In genomic region chrX:5690651-5691379, dm6 we compare ENCODE assay signal across 5 fruit fly cellular contexts.
TF ChIP-seq lines count a peak whose summit lies in the region.

No protein-coding gene starts in this region.

- no peak for TF ChIP-seq CTCF in whole organism, embryonic (GFP tag; optimal IDR thresholded peaks at IDR 0.05; lab: Kevin White, UChicago)

TF ChIP-seq in whole organism, adult, 20 proteins besides CTCF, POLR2A, EP300 and RAD21:
- TF ChIP-seq Mnt (GFP tag; optimal IDR thresholded peaks at IDR 0.05; lab: Kevin White, UChicago) (peak; percentile 13), bab1 (GFP tag; optimal IDR thresholded peaks at IDR 0.05; lab: Kevin White, UChicago) (peak; percentile 22), Hr96 (GFP tag; optimal IDR thresholded peaks at IDR 0.05; lab: Kevin White, UChicago) (no peak)

TF ChIP-seq in whole organism, embryonic, 481 proteins besides CTCF, POLR2A, EP300 and RAD21 (continues in another document):
- TF ChIP-seq CG15479 (GFP tag; optimal IDR thresholded peaks at IDR 0.05; lab: Kevin White, UChicago), result no peak
- TF ChIP-seq Scr (GFP tag; IDR thresholded peaks at IDR 0.05; lab: Robert Waterston, UW; ENCODE audit: partially characterized antibody), result 0 out of 2 replicates have a peak, but pooled peaks have one; percentile 24
- TF ChIP-seq CG34224 (GFP tag; IDR thresholded peaks at IDR 0.05; lab: Robert Waterston, UW; ENCODE audit: partially characterized antibody), result peak; percentile 38; the same call in 1 of the 3 replicates
- TF ChIP-seq CG14860 (GFP tag; IDR thresholded peaks at IDR 0.05; lab: Robert Waterston, UW; ENCODE audit: partially characterized antibody), result peak; percentile 18; the same call in 1 of the 3 replicates
- TF ChIP-seq pzg (GFP tag; optimal IDR thresholded peaks at IDR 0.05; lab: Kevin White, UChicago), result peak; percentile 20
- no peak for TF ChIP-seq CG12104 (GFP tag; optimal IDR thresholded peaks at IDR 0.05; lab: Kevin White, UChicago)
- peak; percentile 63 for TF ChIP-seq BEAF-32 (GFP tag; optimal IDR thresholded peaks at IDR 0.05; lab: Kevin White, UChicago)
- TF ChIP-seq inv (GFP tag; IDR thresholded peaks at IDR 0.05; lab: Robert Waterston, UW; ENCODE audit: partially characterized antibody), result 0 out of 2 replicates have a peak, but pooled peaks have one; percentile 22
- TF ChIP-seq Fer1 (GFP tag; optimal IDR thresholded peaks at IDR 0.05; lab: Kevin White, UChicago), result no peak
- no peak for TF ChIP-seq CG12299 (tag; optimal IDR thresholded peaks at IDR 0.05; lab: Kevin White, UChicago)
- peak; percentile 64 for TF ChIP-seq Dref (GFP tag; IDR thresholded peaks at IDR 0.05; lab: Robert Waterston, UW)
- TF ChIP-seq Med (GFP tag; lab: Kevin White, UChicago), result peak; percentile 67
- peak; percentile 80 for TF ChIP-seq CG4707 (GFP tag; optimal IDR thresholded peaks at IDR 0.05; lab: Kevin White, UChicago)
- peak in 1 of 2 experiments; percentile 5 for TF ChIP-seq Pdp1 (GFP tag; optimal IDR thresholded peaks at IDR 0.05; lab: Kevin White, UChicago)
- peak; percentile 46; the same call in 1 of the 3 replicates for TF ChIP-seq CG7963 (GFP tag; IDR thresholded peaks at IDR 0.05; lab: Robert Waterston, UW; ENCODE audit: partially characterized antibody)
- TF ChIP-seq Atf3 (GFP tag; optimal IDR thresholded peaks at IDR 0.05; lab: Kevin White, UChicago), result no peak
- TF ChIP-seq da (GFP tag; optimal IDR thresholded peaks at IDR 0.05; lab: Kevin White, UChicago), result no peak
- peak; percentile 55 for TF ChIP-seq row (GFP tag; IDR thresholded peaks at IDR 0.05; lab: Robert Waterston, UW)
- no peak for TF ChIP-seq Doc2 (GFP tag; IDR thresholded peaks at IDR 0.05; lab: Robert Waterston, UW)
- TF ChIP-seq corto (GFP tag; optimal IDR thresholded peaks at IDR 0.05; lab: Kevin White, UChicago), result no peak

TF ChIP-seq in whole organism, prepupa, 60 proteins besides CTCF, POLR2A, EP300 and RAD21:
- TF ChIP-seq Eip75B (GFP tag; optimal IDR thresholded peaks at IDR 0.05; lab: Kevin White, UChicago), result no peak
- 0 out of 2 replicates have a peak, but pooled peaks have one; percentile 24 for TF ChIP-seq CG15336 (GFP tag; IDR thresholded peaks at IDR 0.05; lab: Robert Waterston, UW)
- TF ChIP-seq CG11902 (GFP tag; optimal IDR thresholded peaks at IDR 0.05; lab: Kevin White, UChicago), result no peak
- TF ChIP-seq ss (GFP tag; optimal IDR thresholded peaks at IDR 0.05; lab: Kevin White, UChicago), result peak in 1 of 2 experiments; percentile 1
- TF ChIP-seq lz (GFP tag; optimal IDR thresholded peaks at IDR 0.05; lab: Kevin White, UChicago), result no peak
- peak; percentile 51 for TF ChIP-seq svp (GFP tag; lab: Kevin White, UChicago)
- peak; percentile 37 for TF ChIP-seq CG32006 (GFP tag; optimal IDR thresholded peaks at IDR 0.05; lab: Kevin White, UChicago)
- TF ChIP-seq Eip78C (GFP tag; lab: Kevin White, UChicago), result peak; percentile 78
- peak; percentile 6 for TF ChIP-seq CG16779 (tag; optimal IDR thresholded peaks at IDR 0.05; lab: Kevin White, UChicago)
- peak; percentile 5 for TF ChIP-seq CG6808 (GFP tag; optimal IDR thresholded peaks at IDR 0.05; lab: Kevin White, UChicago)

TF ChIP-seq in whole organism, pupa, 21 proteins besides CTCF, POLR2A, EP300 and RAD21:
- TF ChIP-seq CG10348 (GFP tag; IDR thresholded peaks at IDR 0.05; lab: Robert Waterston, UW) (no peak), CG17806 (tag; optimal IDR thresholded peaks at IDR 0.05; lab: Kevin White, UChicago) (no peak), CG8301 (tag; optimal IDR thresholded peaks at IDR 0.05; lab: Kevin White, UChicago) (peak; percentile 10), CG14655 (GFP tag; optimal IDR thresholded peaks at IDR 0.05; lab: Kevin White, UChicago) (no peak), Snoo (tag; optimal IDR thresholded peaks at IDR 0.05; lab: Kevin White, UChicago) (no peak), CG15710 (tag; optimal IDR thresholded peaks at IDR 0.05; lab: Kevin White, UChicago) (no peak), CG13204 (GFP tag; optimal IDR thresholded peaks at IDR 0.05; lab: Kevin White, UChicago) (no peak), CG12605 (GFP tag; IDR thresholded peaks at IDR 0.05; lab: Robert Waterston, UW) (no peak), fd96Ca (GFP tag; IDR thresholded peaks at IDR 0.05; lab: Robert Waterston, UW) (peak; percentile 40; the same call in 1 of the 3 replicates), rn (GFP tag; IDR thresholded peaks at IDR 0.05; lab: Robert Waterston, UW) (no peak), CG4496 (GFP tag; IDR thresholded peaks at IDR 0.05; lab: Robert Waterston, UW) (peak; percentile 11; the same call in 1 of the 3 replicates)

TF ChIP-seq in whole organism, wandering third instar larva, 38 proteins besides CTCF, POLR2A, EP300 and RAD21:
- no peak for TF ChIP-seq dl (GFP tag; optimal IDR thresholded peaks at IDR 0.05; lab: Kevin White, UChicago; ENCODE audit: insufficient read depth in 1 of 2, partially characterized antibody in 2 of 2)
- TF ChIP-seq woc (GFP tag; optimal IDR thresholded peaks at IDR 0.05; lab: Kevin White, UChicago), result peak; percentile 16
- no peak for TF ChIP-seq CG9705 (GFP tag; optimal IDR thresholded peaks at IDR 0.05; lab: Kevin White, UChicago)
- no peak for TF ChIP-seq GATAd (GFP tag; optimal IDR thresholded peaks at IDR 0.05; lab: Kevin White, UChicago)
- no peak for TF ChIP-seq Sp1 (GFP tag; optimal IDR thresholded peaks at IDR 0.05; lab: Kevin White, UChicago)
- TF ChIP-seq psq (GFP tag; optimal IDR thresholded peaks at IDR 0.05; lab: Kevin White, UChicago), result no peak
- TF ChIP-seq OdsH (GFP tag; optimal IDR thresholded peaks at IDR 0.05; lab: Kevin White, UChicago), result no peak
- no peak for TF ChIP-seq N (GFP tag; optimal IDR thresholded peaks at IDR 0.05; lab: Kevin White, UChicago)
TF ChIP-seq in whole organism, wandering third instar larva: peak in this region for 1.
